Worm (Caenorhabditis elegans): ENCODE results near the gene F10E9.4.

DNA sequence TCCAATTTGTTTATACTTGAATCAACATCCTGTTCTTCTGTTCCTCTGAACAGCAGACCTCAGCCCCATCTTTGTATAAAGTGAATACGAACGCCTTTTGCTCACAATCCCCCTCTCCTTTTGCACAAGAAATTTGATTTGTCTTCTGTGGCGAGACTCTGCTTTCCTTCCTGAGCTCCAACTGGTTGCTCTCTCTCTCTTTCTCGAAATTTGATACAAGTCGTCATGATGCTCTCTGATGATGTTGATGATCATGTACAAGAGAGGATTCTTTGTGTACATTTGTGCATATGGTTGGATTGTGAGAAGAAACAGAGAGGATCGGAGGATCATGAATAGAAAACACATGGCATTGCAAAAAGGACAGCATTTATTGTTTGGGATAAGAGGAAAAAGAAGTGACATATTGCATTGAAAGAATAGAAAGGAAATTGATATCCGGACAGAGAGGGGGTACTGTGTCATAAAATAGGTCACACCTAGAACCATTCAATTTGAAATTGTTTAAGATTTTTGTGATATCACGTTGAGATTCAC, 7.4 kb upstream of the F10E9.4 start:
- TF ChIP-seq pes-1 (GFP tag; IDR thresholded peaks at IDR 0.05) (no peak), scrt-1 (GFP tag; IDR thresholded peaks at IDR 0.05) (no peak), aly-1 (tag; optimal IDR thresholded peaks at IDR 0.05) (no peak), ets-7 (tag; optimal IDR thresholded peaks at IDR 0.05) (no peak), tra-4 (tag; optimal IDR thresholded peaks at IDR 0.05) (no peak), hnd-1 (tag; optimal IDR thresholded peaks at IDR 0.05) (no peak), B0310.2 (tag; optimal IDR thresholded peaks at IDR 0.05) (no peak), ama-1 (optimal IDR thresholded peaks at IDR 0.05) (no peak), hmbx-1 (tag; optimal IDR thresholded peaks at IDR 0.05) (no peak), flt-1 (GFP tag; IDR thresholded peaks at IDR 0.05) (no peak), tbx-11 (GFP tag; IDR thresholded peaks at IDR 0.05) (no peak)

All from whole organism, early embryonic.